Fruit fly (Drosophila melanogaster): ENCODE measurements around the gene Adk2.

Adk2 gene

DNA sequence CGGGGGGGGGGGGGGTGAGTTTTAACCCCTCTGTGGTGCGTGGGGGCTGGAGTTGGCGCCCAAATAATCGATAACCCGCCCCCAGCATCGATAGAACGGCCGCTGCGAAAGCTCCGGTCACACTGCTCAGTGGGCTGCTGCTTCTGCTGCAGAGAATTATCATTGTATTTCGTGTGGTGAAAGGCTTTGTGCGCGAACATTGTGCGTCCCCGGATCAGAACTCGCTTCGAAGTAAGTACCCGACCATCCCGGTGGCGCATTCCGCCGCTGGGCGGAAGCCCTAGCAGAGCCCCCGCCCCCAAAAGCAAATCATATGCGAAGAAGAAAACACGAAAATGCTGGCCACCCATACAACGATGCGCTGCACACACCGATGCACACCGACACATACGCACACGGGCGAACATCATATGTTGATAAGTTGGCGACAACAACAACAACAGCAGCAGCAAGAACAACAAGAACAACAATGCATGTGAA lies 21.9 kb upstream of the Adk2 start, which contains the start of gene Syx13 (continued):
- TF ChIP-seq Dip2 (GFP tag; IDR thresholded peaks at IDR 0.05), result no peak
- peak; percentile 81 for TF ChIP-seq MBD-R2 (GFP tag; IDR thresholded peaks at IDR 0.05)
- 0 out of 2 replicates have a peak, but pooled peaks have one; percentile 14 for TF ChIP-seq rib (GFP tag; IDR thresholded peaks at IDR 0.05)
- peak; percentile 75 for TF ChIP-seq CG34376 (GFP tag; optimal IDR thresholded peaks at IDR 0.05)
- TF ChIP-seq CG7271 (tag; optimal IDR thresholded peaks at IDR 0.05), result no peak
- peak; percentile 69 for TF ChIP-seq gfzf (GFP tag; optimal IDR thresholded peaks at IDR 0.05)
- peak; percentile 39 for TF ChIP-seq lab (GFP tag; optimal IDR thresholded peaks at IDR 0.05)
- 0 out of 3 replicates have a peak, but pooled peaks have one; percentile 12 for TF ChIP-seq zfh1 (GFP tag; IDR thresholded peaks at IDR 0.05)
- TF ChIP-seq CG14014 (GFP tag; IDR thresholded peaks at IDR 0.05), result 0 out of 2 replicates have a peak, but pooled peaks have one; percentile 14
- TF ChIP-seq CG4854 (GFP tag; optimal IDR thresholded peaks at IDR 0.05), result no peak
- peak; percentile 57 for TF ChIP-seq Deaf1 (tag; optimal IDR thresholded peaks at IDR 0.05)
- TF ChIP-seq CHES-1-like (GFP tag; optimal IDR thresholded peaks at IDR 0.05), result no peak
- TF ChIP-seq GATAe (GFP tag; conservative IDR thresholded peaks at IDR 0.05), result no peak
- TF ChIP-seq CG7372 (GFP tag; IDR thresholded peaks at IDR 0.05), result no peak
- no peak for TF ChIP-seq fd96Cb (tag; optimal IDR thresholded peaks at IDR 0.05)
- peak; percentile 86 for TF ChIP-seq CG34422 (GFP tag; IDR thresholded peaks at IDR 0.05)
- TF ChIP-seq CG18476 (GFP tag; optimal IDR thresholded peaks at IDR 0.05), result no peak
- TF ChIP-seq ttk (GFP tag; IDR thresholded peaks at IDR 0.05), result peak; percentile 52
- peak; percentile 8; the same call in 1 of the 2 replicates for TF ChIP-seq CG14441 (GFP tag; IDR thresholded peaks at IDR 0.05)
- peak; percentile 13 for TF ChIP-seq B-H2 (GFP tag; optimal IDR thresholded peaks at IDR 0.05)
- TF ChIP-seq dmrt99B (tag; optimal IDR thresholded peaks at IDR 0.05), result no peak
- peak; percentile 28 for TF ChIP-seq stwl (tag; optimal IDR thresholded peaks at IDR 0.05)
- peak; percentile 11 for TF ChIP-seq CG12391 (tag; optimal IDR thresholded peaks at IDR 0.05)
- peak; percentile 10 for TF ChIP-seq CG12299 (tag; optimal IDR thresholded peaks at IDR 0.05)
- TF ChIP-seq CG10979 (tag; optimal IDR thresholded peaks at IDR 0.05), result peak; percentile 11
- TF ChIP-seq CG1529 (GFP tag; optimal IDR thresholded peaks at IDR 0.05), result no peak
- TF ChIP-seq lilli (GFP tag; optimal IDR thresholded peaks at IDR 0.05), result no peak
- TF ChIP-seq CG12236 (GFP tag; optimal IDR thresholded peaks at IDR 0.05), result no peak
- no peak for TF ChIP-seq Kr (GFP tag; optimal IDR thresholded peaks at IDR 0.05)
- TF ChIP-seq HmgD (GFP tag; optimal IDR thresholded peaks at IDR 0.05), result peak; percentile 25
- TF ChIP-seq CG10462 (GFP tag; optimal IDR thresholded peaks at IDR 0.05), result no peak
- TF ChIP-seq cg (GFP tag; optimal IDR thresholded peaks at IDR 0.05), result peak; percentile 98
- peak; percentile 53 for TF ChIP-seq chn (GFP tag; optimal IDR thresholded peaks at IDR 0.05)
- TF ChIP-seq sd (tag; optimal IDR thresholded peaks at IDR 0.05), result peak; percentile 86
- peak; percentile 71; the same call in 1 of the 3 replicates for TF ChIP-seq CG2199 (GFP tag; IDR thresholded peaks at IDR 0.05)
- TF ChIP-seq slp2 (GFP tag; optimal IDR thresholded peaks at IDR 0.05), result no peak
- no peak for TF ChIP-seq peb (GFP tag; IDR thresholded peaks at IDR 0.05)
- no peak for TF ChIP-seq da (GFP tag; optimal IDR thresholded peaks at IDR 0.05)
- TF ChIP-seq ewg (GFP tag; optimal IDR thresholded peaks at IDR 0.05), result peak; percentile 12
- TF ChIP-seq BEAF-32 (GFP tag; optimal IDR thresholded peaks at IDR 0.05), result peak; percentile 84
- 0 out of 2 replicates have a peak, but pooled peaks have one; percentile 18 for TF ChIP-seq CG6272 (GFP tag; IDR thresholded peaks at IDR 0.05)
- peak; percentile 75 for TF ChIP-seq CG14860 (GFP tag; IDR thresholded peaks at IDR 0.05; ENCODE audit: partially characterized antibody)
- TF ChIP-seq croc (GFP tag; conservative IDR thresholded peaks at IDR 0.05), result no peak
- 0 out of 2 replicates have a peak, but pooled peaks have one; percentile 50 for TF ChIP-seq Rfx (GFP tag; IDR thresholded peaks at IDR 0.05)
- TF ChIP-seq CG31441 (GFP tag; IDR thresholded peaks at IDR 0.05), result no peak
- TF ChIP-seq mld (GFP tag; IDR thresholded peaks at IDR 0.05; ENCODE audit: partially characterized antibody), result peak; percentile 63; the same call in 2 of the 3 replicates
- no peak for TF ChIP-seq Lhr (GFP tag; optimal IDR thresholded peaks at IDR 0.05)
- peak; percentile 1 for TF ChIP-seq HHEX (GFP tag; optimal IDR thresholded peaks at IDR 0.05)
- TF ChIP-seq trem (tag; optimal IDR thresholded peaks at IDR 0.05), result peak; percentile 75
- no peak for TF ChIP-seq Chrac-16 (GFP tag; optimal IDR thresholded peaks at IDR 0.05)
